Worm (Caenorhabditis elegans) whole organism, L3 larva: ENCODE data around the gene F20H11.1.

ENCODE experiments used
- R02D3.7 ChIP-seq: fragments of 150-350 bp; optimal IDR thresholded peaks from 2 replicates; lab custom pipeline; 2014; ENCODE audit warnings: missing biosample characterization, missing genetic modification characterization
- ZK546.5 ChIP-seq: sonication (generic microtip); optimal IDR thresholded peaks from 2 replicates; lab custom pipeline; 2017; ENCODE audit warnings: missing biosample characterization, missing genetic modification characterization
- aly-2 ChIP-seq: fragments of 150-350 bp; optimal IDR thresholded peaks from 2 replicates; lab custom pipeline; 2014; ENCODE audit warnings: missing biosample characterization, missing genetic modification characterization
- ama-1 ChIP-seq: fragments of 150-350 bp; optimal IDR thresholded peaks from 2 replicates; lab custom pipeline; 2018
- ceh-16 ChIP-seq: sonication (generic microtip); optimal IDR thresholded peaks from 2 replicates; lab custom pipeline; 2017; ENCODE audit warnings: missing biosample characterization, missing genetic modification characterization
- ceh-28 ChIP-seq: fragments of 150-350 bp; optimal IDR thresholded peaks from 2 replicates; lab custom pipeline; 2014; ENCODE audit warnings: missing biosample characterization, missing genetic modification reagents, missing genetic modification characterization
- ceh-82 ChIP-seq: fragments of 150-350 bp; optimal IDR thresholded peaks from 2 replicates; lab custom pipeline; 2014; ENCODE audit warnings: missing biosample characterization, missing genetic modification characterization
- ceh-9 ChIP-seq: sonication (generic microtip); optimal IDR thresholded peaks from 2 replicates; lab custom pipeline; 2018; ENCODE audit warnings: missing biosample characterization, missing genetic modification characterization
- daf-12 ChIP-seq: fragments of 150-350 bp; optimal IDR thresholded peaks from 2 replicates; lab custom pipeline; 2014; ENCODE audit warnings: missing biosample characterization, missing genetic modification reagents, missing genetic modification characterization
- egl-27 ChIP-seq: sonication (generic microtip); optimal IDR thresholded peaks from 4 replicates; lab custom pipeline; 2017; ENCODE audit warnings: missing biosample characterization, missing genetic modification reagents, missing genetic modification characterization
- egl-5 ChIP-seq: fragments of 150-350 bp; optimal IDR thresholded peaks from 2 replicates; lab custom pipeline; 2017; ENCODE audit warnings: missing biosample characterization, missing genetic modification reagents, missing genetic modification characterization, inconsistent platforms
- elt-1 ChIP-seq: fragments of 150-350 bp; optimal IDR thresholded peaks from 2 replicates; lab custom pipeline; 2014; ENCODE audit warnings: missing biosample characterization, missing genetic modification characterization
- elt-2 ChIP-seq: sonication (generic microtip); optimal IDR thresholded peaks from 2 replicates; lab custom pipeline; 2016; ENCODE audit warnings: missing genetic modification reagents, mild to moderate bottlenecking, missing genetic modification characterization, missing compliant biosample characterization
- elt-3 ChIP-seq, 3 experiments: fragments of 150-350 bp in 1 of 3; sonication (generic microtip) in 2 of 3; optimal IDR thresholded peaks; 2 replicates in 2 of 3; 4 replicates in 1 of 3; lab custom pipeline; 2014 to 2017; ENCODE audit warnings: missing biosample characterization in 3 of 3, missing genetic modification characterization in 3 of 3
- eor-1 ChIP-seq, 2 experiments: fragments of 150-350 bp; optimal IDR thresholded peaks; 2 replicates each; lab custom pipeline; 2014 to 2018; ENCODE audit warnings: missing biosample characterization in 2 of 2, missing genetic modification characterization in 2 of 2
- fkh-10 ChIP-seq: sonication (generic microtip); optimal IDR thresholded peaks from 2 replicates; lab custom pipeline; 2017; ENCODE audit warnings: missing biosample characterization, missing genetic modification reagents, missing genetic modification characterization
- fkh-2 ChIP-seq: fragments of 150-350 bp; optimal IDR thresholded peaks from 2 replicates; lab custom pipeline; 2014; ENCODE audit warnings: missing biosample characterization, missing genetic modification reagents, missing genetic modification characterization
- fos-1 ChIP-seq: fragments of 150-350 bp; optimal IDR thresholded peaks from 2 replicates; lab custom pipeline; 2014; ENCODE audit warnings: missing biosample characterization, missing genetic modification characterization
- hmg-11 ChIP-seq: sonication (generic microtip); optimal IDR thresholded peaks from 2 replicates; lab custom pipeline; 2016; ENCODE audit warnings: missing genetic modification characterization, missing compliant biosample characterization
- jun-1 ChIP-seq: fragments of 150-350 bp; optimal IDR thresholded peaks from 2 replicates; lab custom pipeline; 2014; ENCODE audit warnings: missing biosample characterization, missing genetic modification reagents, missing genetic modification characterization
- lin-15B ChIP-seq: fragments of 150-350 bp; optimal IDR thresholded peaks from 2 replicates; lab custom pipeline; 2014; ENCODE audit warnings: missing biosample characterization, missing genetic modification characterization
- lin-39 ChIP-seq: fragments of 150-350 bp; optimal IDR thresholded peaks from 2 replicates; lab custom pipeline; 2018; ENCODE audit warnings: missing biosample characterization, missing genetic modification reagents, missing genetic modification characterization
- lsy-12 ChIP-seq: sonication (generic microtip); optimal IDR thresholded peaks from 2 replicates; lab custom pipeline; 2016; ENCODE audit warnings: mild to moderate bottlenecking, missing genetic modification characterization, missing compliant biosample characterization
- mdl-1 ChIP-seq: fragments of 150-350 bp; optimal IDR thresholded peaks from 2 replicates; lab custom pipeline; 2014; ENCODE audit warnings: missing biosample characterization, missing genetic modification characterization
- mml-1 ChIP-seq: fragments of 150-350 bp; sonication (generic microtip); optimal IDR thresholded peaks from 3 replicates; lab custom pipeline; 2014; ENCODE audit warnings: missing biosample characterization, missing genetic modification characterization
- nfya-1 ChIP-seq: sonication (generic microtip); optimal IDR thresholded peaks from 2 replicates; lab custom pipeline; 2017; ENCODE audit warnings: missing genetic modification characterization, mild to moderate bottlenecking, missing compliant biosample characterization, antibody characterized with exemption, moderate library complexity; ENCODE audit not compliant: insufficient read depth
- nhr-11 ChIP-seq: fragments of 150-350 bp; optimal IDR thresholded peaks from 2 replicates; lab custom pipeline; 2014; ENCODE audit warnings: missing biosample characterization, missing genetic modification characterization
- nhr-12 ChIP-seq: fragments of 150-350 bp; optimal IDR thresholded peaks from 2 replicates; lab custom pipeline; 2014; ENCODE audit warnings: missing biosample characterization, missing genetic modification characterization
- nhr-23 ChIP-seq: fragments of 150-350 bp; optimal IDR thresholded peaks from 2 replicates; lab custom pipeline; 2014; ENCODE audit warnings: missing biosample characterization, missing genetic modification reagents, missing genetic modification characterization
- nhr-237 ChIP-seq: fragments of 150-350 bp; optimal IDR thresholded peaks from 2 replicates; lab custom pipeline; 2014; ENCODE audit warnings: missing biosample characterization, missing genetic modification characterization
- nhr-25 ChIP-seq: sonication (generic microtip); optimal IDR thresholded peaks from 2 replicates; lab custom pipeline; 2017; ENCODE audit warnings: missing biosample characterization, missing genetic modification characterization
- nhr-28 ChIP-seq: fragments of 150-350 bp; optimal IDR thresholded peaks from 2 replicates; lab custom pipeline; 2014; ENCODE audit warnings: missing biosample characterization, missing genetic modification characterization
- nhr-43 ChIP-seq: sonication (generic microtip); optimal IDR thresholded peaks from 2 replicates; lab custom pipeline; 2016; ENCODE audit warnings: mild to moderate bottlenecking, missing genetic modification characterization, missing compliant biosample characterization; ENCODE audit not compliant: poor library complexity, severe bottlenecking
- nhr-67 ChIP-seq: fragments of 150-350 bp; optimal IDR thresholded peaks from 2 replicates; lab custom pipeline; 2014; ENCODE audit warnings: missing biosample characterization, missing genetic modification characterization
- nhr-76 ChIP-seq: fragments of 150-350 bp; sonication (generic microtip); optimal IDR thresholded peaks from 5 replicates; lab custom pipeline; 2014; ENCODE audit warnings: missing biosample characterization, missing genetic modification characterization
- nhr-77 ChIP-seq: fragments of 150-350 bp; optimal IDR thresholded peaks from 2 replicates; lab custom pipeline; 2014; ENCODE audit warnings: missing biosample characterization, missing genetic modification characterization
- pha-4 ChIP-seq: fragments of 150-350 bp; optimal IDR thresholded peaks from 2 replicates; lab custom pipeline; 2014; ENCODE audit warnings: missing biosample characterization, missing genetic modification reagents, missing genetic modification characterization
- pqm-1 ChIP-seq: fragments of 150-350 bp; optimal IDR thresholded peaks from 2 replicates; lab custom pipeline; 2017; ENCODE audit warnings: missing biosample characterization, missing genetic modification characterization, inconsistent platforms
- sea-2 ChIP-seq: fragments of 150-350 bp; sonication (generic microtip); optimal IDR thresholded peaks from 4 replicates; lab custom pipeline; 2014; ENCODE audit warnings: missing biosample characterization, missing genetic modification reagents, missing genetic modification characterization
- skn-1 ChIP-seq: fragments of 150-350 bp; optimal IDR thresholded peaks from 2 replicates; lab custom pipeline; 2014; ENCODE audit warnings: missing biosample characterization, missing genetic modification characterization
- snpc-4 ChIP-seq: fragments of 150-350 bp; optimal IDR thresholded peaks from 2 replicates; lab custom pipeline; 2014; ENCODE audit warnings: missing biosample characterization, missing genetic modification characterization
- tbx-2 ChIP-seq: sonication (generic microtip); optimal IDR thresholded peaks from 2 replicates; lab custom pipeline; 2016; ENCODE audit warnings: mild to moderate bottlenecking, missing genetic modification characterization, missing compliant biosample characterization
- unc-39 ChIP-seq: sonication (generic microtip); optimal IDR thresholded peaks from 4 replicates; lab custom pipeline; 2017; ENCODE audit warnings: missing biosample characterization, missing genetic modification characterization
- unc-62 ChIP-seq: fragments of 150-350 bp; sonication (generic microtip); optimal IDR thresholded peaks from 4 replicates; lab custom pipeline; 2014; ENCODE audit warnings: missing biosample characterization, missing genetic modification reagents, missing genetic modification characterization
- zag-1 ChIP-seq: fragments of 150-350 bp; optimal IDR thresholded peaks from 2 replicates; lab custom pipeline; 2014; ENCODE audit warnings: missing biosample characterization, missing genetic modification characterization
- ztf-11 ChIP-seq: fragments of 150-350 bp; optimal IDR thresholded peaks from 2 replicates; lab custom pipeline; 2014; ENCODE audit warnings: missing biosample characterization, missing genetic modification characterization
- ztf-4 ChIP-seq: fragments of 150-350 bp; optimal IDR thresholded peaks from 2 replicates; lab custom pipeline; 2014; ENCODE audit warnings: missing biosample characterization, missing genetic modification characterization

The F20H11.1 gene

DNA sequence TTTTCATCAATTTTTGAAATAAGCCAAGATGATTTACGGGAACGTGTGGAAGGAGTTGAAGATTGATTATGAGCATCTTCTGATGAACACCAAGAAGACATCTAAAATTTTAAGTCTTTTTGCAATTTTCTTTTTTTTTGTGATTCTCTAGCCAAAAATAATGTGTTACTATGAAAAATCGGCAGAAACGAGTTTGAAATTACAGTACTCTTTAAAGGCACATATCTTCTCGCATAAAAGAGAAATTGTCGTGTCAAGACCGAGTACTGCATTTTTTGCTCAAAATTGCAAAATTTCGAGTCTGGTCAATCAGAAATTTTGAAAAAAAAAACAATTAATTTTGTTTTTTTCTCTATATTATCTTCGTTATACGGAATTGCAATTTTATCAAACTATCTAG lies at the start of gene F20H11.1:
Gene F20H11.1, minus strand, starts transcription at position 101 of the 400 bp plus-strand sequence.
- TF ChIP-seq ceh-9: no peak
- no peak for TF ChIP-seq egl-5 (tag; lab: Kevin White, UChicago)
- no peak for TF ChIP-seq mml-1 (tag; lab: Kevin White, UChicago)
- TF ChIP-seq pha-4 (tag; lab: Kevin White, UChicago): no peak
- no peak for TF ChIP-seq egl-27 (tag; lab: Kevin White, UChicago)
- TF ChIP-seq elt-2 (tag; lab: Kevin White, UChicago): no peak
- no peak for TF ChIP-seq ama-1 (lab: Kevin White, UChicago)
- no peak for TF ChIP-seq aly-2
- no peak for TF ChIP-seq nhr-43 (tag; lab: Kevin White, UChicago)
- no peak for TF ChIP-seq pqm-1
- no peak for TF ChIP-seq nhr-11 (tag; lab: Kevin White, UChicago)
- no peak for TF ChIP-seq ZK546.5 (tag; lab: Kevin White, UChicago)
- no peak for TF ChIP-seq jun-1
- TF ChIP-seq nhr-23 (tag; lab: Kevin White, UChicago): no peak
- no peak for TF ChIP-seq nhr-76 (tag; lab: Kevin White, UChicago)

ce11 chrIII:6639028-6639427 lies 47.1 kb upstream of the F20H11.1 start:
- no peak for TF ChIP-seq snpc-4
- no peak for TF ChIP-seq zag-1 (tag; lab: Kevin White, UChicago)
- TF ChIP-seq jun-1: no peak
- TF ChIP-seq nhr-12: no peak
- TF ChIP-seq elt-1 (tag; lab: Kevin White, UChicago): no peak
- no peak for TF ChIP-seq lsy-12
- no peak for TF ChIP-seq nhr-25 (tag; lab: Kevin White, UChicago)
- no peak for TF ChIP-seq pha-4 (tag; lab: Kevin White, UChicago)
- no peak for TF ChIP-seq ceh-9
- no peak for TF ChIP-seq mdl-1 (tag; lab: Kevin White, UChicago)
- TF ChIP-seq egl-5 (tag; lab: Kevin White, UChicago): no peak
- TF ChIP-seq, all 47 proteins: peak for 0

DNA sequence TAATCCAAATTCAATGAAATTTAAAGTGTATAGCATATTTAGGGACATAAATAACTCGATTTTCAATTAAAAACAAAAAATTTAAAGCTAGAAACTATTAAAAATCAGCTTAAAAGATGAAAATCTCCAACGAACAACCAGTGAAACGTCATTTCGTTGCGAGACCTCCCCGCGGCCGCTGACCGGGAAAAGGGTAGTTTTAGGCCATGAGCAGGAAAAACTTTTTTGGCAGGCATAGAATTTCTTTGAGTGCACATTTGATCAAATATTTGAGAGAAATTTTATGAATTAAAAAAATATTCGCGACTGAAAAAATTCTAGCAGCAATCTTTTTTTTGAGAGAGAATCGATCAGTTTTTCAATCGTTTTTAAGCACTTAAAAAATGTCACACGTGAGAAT lies 33.3 kb upstream of the F20H11.1 start:
- no peak for TF ChIP-seq egl-5 (tag; lab: Kevin White, UChicago)
- no peak for TF ChIP-seq mdl-1 (tag; lab: Kevin White, UChicago)
- no peak for TF ChIP-seq tbx-2 (tag; lab: Kevin White, UChicago)
- no peak for TF ChIP-seq R02D3.7 (tag; lab: Kevin White, UChicago)
- no peak for TF ChIP-seq aly-2
- TF ChIP-seq unc-39 (tag; lab: Kevin White, UChicago): no peak
- no peak for TF ChIP-seq ama-1 (lab: Kevin White, UChicago)
- TF ChIP-seq ceh-16 (tag; lab: Kevin White, UChicago): no peak
- TF ChIP-seq lin-15B (tag; lab: Kevin White, UChicago): peak; percentile 84
- TF ChIP-seq ztf-11 (tag; lab: Kevin White, UChicago): no peak
- TF ChIP-seq skn-1 (tag; lab: Kevin White, UChicago): no peak
- TF ChIP-seq nhr-237 (tag; lab: Kevin White, UChicago): no peak
- peak; percentile 54 for TF ChIP-seq nhr-23 (tag; lab: Kevin White, UChicago)
- no peak for TF ChIP-seq fos-1 (tag; lab: Kevin White, UChicago)
- no peak for TF ChIP-seq nhr-28
- TF ChIP-seq nhr-76 (tag; lab: Kevin White, UChicago): no peak
- no peak for TF ChIP-seq lsy-12
- TF ChIP-seq snpc-4: peak; percentile 12
- no peak for TF ChIP-seq nhr-12
- no peak for TF ChIP-seq sea-2
- TF ChIP-seq elt-3 (tag; optimal IDR thresholded peaks at IDR 0.05; lab: Kevin White, UChicago): no peak
- no peak for TF ChIP-seq fkh-2 (tag; lab: Kevin White, UChicago)
- no peak for TF ChIP-seq ceh-28 (tag; lab: Kevin White, UChicago)
- TF ChIP-seq egl-27 (tag; lab: Kevin White, UChicago): no peak
- TF ChIP-seq eor-1 (tag; optimal IDR thresholded peaks at IDR 0.05; lab: Kevin White, UChicago): no peak
- TF ChIP-seq daf-12 (tag; lab: Kevin White, UChicago): no peak
- TF ChIP-seq nhr-25 (tag; lab: Kevin White, UChicago): peak; percentile 0
- no peak for TF ChIP-seq ZK546.5 (tag; lab: Kevin White, UChicago)
- TF ChIP-seq fkh-10 (GFP tag; lab: Kevin White, UChicago): no peak
- no peak for TF ChIP-seq ceh-9
- TF ChIP-seq pha-4 (tag; lab: Kevin White, UChicago): peak; percentile 59
- no peak for TF ChIP-seq lin-39 (tag; lab: Kevin White, UChicago)
- no peak for TF ChIP-seq ceh-82 (tag; lab: Kevin White, UChicago)
- peak; percentile 14 for TF ChIP-seq nhr-43 (tag; lab: Kevin White, UChicago)
- peak; percentile 77 for TF ChIP-seq hmg-11 (tag; lab: Kevin White, UChicago)
- no peak for TF ChIP-seq elt-1 (tag; lab: Kevin White, UChicago)
- no peak for TF ChIP-seq unc-62
- TF ChIP-seq mml-1 (tag; lab: Kevin White, UChicago): no peak
- no peak for TF ChIP-seq nhr-11 (tag; lab: Kevin White, UChicago)
- TF ChIP-seq jun-1: no peak
- no peak for TF ChIP-seq nhr-77 (tag; lab: Kevin White, UChicago)
- no peak for TF ChIP-seq ztf-4 (tag; lab: Kevin White, UChicago)
- TF ChIP-seq elt-2 (tag; lab: Kevin White, UChicago): peak; percentile 23
- TF ChIP-seq nfya-1: peak; percentile 65
- TF ChIP-seq nhr-67: no peak
- TF ChIP-seq zag-1 (tag; lab: Kevin White, UChicago): no peak
- peak; percentile 10 for TF ChIP-seq pqm-1
- TF ChIP-seq, all 47 proteins: peak for 10
